Worm (Caenorhabditis elegans) whole organism, L4 larva: ENCODE results near the gene cest-8.
A peak's percentile ranks its signal among the peaks of the same experiment; 100 is the strongest.

Experiments
- F26F4.8 ChIP-seq: fragments of 200-800 bp; sonication (Bioruptor generic); conservative IDR thresholded peaks from 2 replicates; pipeline ENCODE4 v1.3.6; 2022; ENCODE audit warnings: missing genetic modification characterization, missing compliant biosample characterization
- F49E8.2 ChIP-seq: sonication (generic microtip); optimal IDR thresholded peaks from 2 replicates; lab custom pipeline; 2016; ENCODE audit warnings: missing compliant biosample characterization, mild to moderate bottlenecking, missing genetic modification characterization, borderline replicate concordance
- R02D3.7 ChIP-seq: fragments of 150-350 bp; sonication (generic microtip); optimal IDR thresholded peaks from 3 replicates; lab custom pipeline; 2014; ENCODE audit warnings: missing biosample characterization, missing genetic modification characterization
- Y75B8A.6 ChIP-seq: fragments of 200-800 bp; sonication (Bioruptor generic); IDR thresholded peaks from 2 replicates; pipeline ENCODE4 v1.3.6; 2022; ENCODE audit warnings: missing genetic modification reagents, missing genetic modification characterization, missing compliant biosample characterization
- ceh-28 ChIP-seq: fragments of 150-350 bp; optimal IDR thresholded peaks from 2 replicates; lab custom pipeline; 2014; ENCODE audit warnings: missing biosample characterization, missing genetic modification reagents, missing genetic modification characterization
- ceh-32 ChIP-seq: sonication (generic microtip); optimal IDR thresholded peaks from 2 replicates; lab custom pipeline; 2016; ENCODE audit warnings: mild to moderate bottlenecking, missing genetic modification characterization, missing compliant biosample characterization; ENCODE audit not compliant: poor library complexity
- ceh-82 ChIP-seq: sonication (generic microtip); optimal IDR thresholded peaks from 2 replicates; lab custom pipeline; 2017; ENCODE audit warnings: missing biosample characterization, missing genetic modification characterization
- daf-16 ChIP-seq, 3 experiments: sonication (generic microtip); optimal IDR thresholded peaks; 2 replicates each; lab custom pipeline; 2016 to 2017; ENCODE audit warnings: missing genetic modification characterization in 3 of 3, missing genetic modification reagents in 3 of 3, mild to moderate bottlenecking in 2 of 3, missing compliant biosample characterization in 2 of 3, missing biosample characterization in 1 of 3, moderate library complexity in 1 of 3
- daf-19 ChIP-seq: fragments of 200-800 bp; sonication (Bioruptor generic); conservative IDR thresholded peaks from 2 replicates; pipeline ENCODE4 v1.3.6; 2022; ENCODE audit warnings: missing genetic modification characterization, missing compliant biosample characterization
- daf-8 ChIP-seq: fragments of 200-800 bp; sonication (Bioruptor generic); IDR thresholded peaks from 2 replicates; pipeline ENCODE4 v1.3.6; 2022; ENCODE audit warnings: missing genetic modification characterization, missing compliant biosample characterization
- dmd-6 ChIP-seq: fragments of 200-800 bp; sonication (Bioruptor generic); IDR thresholded peaks from 2 replicates; pipeline ENCODE4 v1.3.6; 2022; ENCODE audit warnings: missing genetic modification reagents, missing genetic modification characterization, missing compliant biosample characterization
- dve-1 ChIP-seq: sonication (generic microtip); optimal IDR thresholded peaks from 2 replicates; lab custom pipeline; 2017; ENCODE audit warnings: antibody characterized with exemption, mild to moderate bottlenecking, missing genetic modification characterization, missing compliant biosample characterization; ENCODE audit not compliant: insufficient read depth
- egl-27 ChIP-seq: sonication (generic microtip); optimal IDR thresholded peaks from 3 replicates; lab custom pipeline; 2017; ENCODE audit warnings: missing biosample characterization, missing genetic modification reagents, missing genetic modification characterization
- fos-1 ChIP-seq: fragments of 150-350 bp; optimal IDR thresholded peaks from 2 replicates; lab custom pipeline; 2014; ENCODE audit warnings: missing biosample characterization, missing genetic modification characterization
- hif-1 ChIP-seq, 2 experiments: sonication (generic microtip); optimal IDR thresholded peaks; 2 replicates each; lab custom pipeline; 2016 to 2017; ENCODE audit warnings: missing compliant biosample characterization in 2 of 2, missing genetic modification characterization in 2 of 2, missing genetic modification reagents in 2 of 2, missing genotype in 2 of 2, mild to moderate bottlenecking in 1 of 2
- hlh-11 ChIP-seq: fragments of 200-800 bp; sonication (Bioruptor generic); optimal IDR thresholded peaks from 2 replicates; lab custom pipeline; 2018; ENCODE audit warnings: mild to moderate bottlenecking, missing genetic modification characterization, missing compliant biosample characterization
- hlh-30 ChIP-seq: sonication (generic microtip); optimal IDR thresholded peaks from 2 replicates; lab custom pipeline; 2017; ENCODE audit warnings: antibody characterized with exemption, mild to moderate bottlenecking, missing genetic modification characterization, missing compliant biosample characterization; ENCODE audit not compliant: insufficient read depth
- lin-15B ChIP-seq: fragments of 150-350 bp; sonication (generic microtip); optimal IDR thresholded peaks from 3 replicates; lab custom pipeline; 2014; ENCODE audit warnings: missing biosample characterization, missing genetic modification characterization
- lin-39 ChIP-seq: fragments of 150-350 bp; optimal IDR thresholded peaks from 2 replicates; lab custom pipeline; 2014; ENCODE audit warnings: missing biosample characterization, missing genetic modification reagents, missing genetic modification characterization
- lsy-2 ChIP-seq, 2 experiments: fragments of 150-350 bp in 1 of 2; sonication (generic microtip) in 1 of 2; optimal IDR thresholded peaks; 2 replicates each; lab custom pipeline; 2014 to 2017; ENCODE audit warnings: missing biosample characterization in 2 of 2, missing genetic modification characterization in 2 of 2
- madf-9 ChIP-seq: fragments of 200-800 bp; sonication (Bioruptor generic); conservative IDR thresholded peaks from 2 replicates; pipeline ENCODE4 v1.3.6; 2022; ENCODE audit warnings: missing genetic modification reagents, missing genetic modification characterization, missing compliant biosample characterization
- mep-1 ChIP-seq: fragments of 150-350 bp; sonication (generic microtip); optimal IDR thresholded peaks from 3 replicates; lab custom pipeline; 2014; ENCODE audit warnings: missing biosample characterization, missing genetic modification characterization
- mes-2 ChIP-seq: sonication (generic microtip); optimal IDR thresholded peaks from 2 replicates; lab custom pipeline; 2016; ENCODE audit warnings: missing genotype, mild to moderate bottlenecking, missing genetic modification characterization, missing compliant biosample characterization; ENCODE audit not compliant: poor library complexity, severe bottlenecking
- mxl-2 ChIP-seq: fragments of 200-800 bp; sonication (Bioruptor generic); conservative IDR thresholded peaks from 2 replicates; pipeline ENCODE4 v1.3.6; 2022; ENCODE audit warnings: missing genetic modification reagents, missing genetic modification characterization, missing compliant biosample characterization
- nhr-237 ChIP-seq: sonication (generic microtip); optimal IDR thresholded peaks from 2 replicates; lab custom pipeline; 2017; ENCODE audit warnings: missing biosample characterization, missing genetic modification characterization
- nhr-28 ChIP-seq: fragments of 150-350 bp; optimal IDR thresholded peaks from 2 replicates; lab custom pipeline; 2014; ENCODE audit warnings: missing biosample characterization, missing genetic modification characterization
- nhr-41 ChIP-seq: fragments of 200-800 bp; sonication (Bioruptor generic); IDR thresholded peaks from 2 replicates; pipeline ENCODE4 v1.3.6; 2022; ENCODE audit warnings: missing genetic modification reagents, missing genetic modification characterization, missing compliant biosample characterization
- nhr-6 ChIP-seq: fragments of 150-350 bp; optimal IDR thresholded peaks from 2 replicates; lab custom pipeline; 2014; ENCODE audit warnings: missing biosample characterization, missing genetic modification characterization
- nhr-77 ChIP-seq: fragments of 150-350 bp; optimal IDR thresholded peaks from 2 replicates; lab custom pipeline; 2014; ENCODE audit warnings: missing biosample characterization, missing genetic modification characterization
- pha-4 ChIP-seq, 2 experiments: fragments of 150-350 bp in 1 of 2; fragments of 200-800 bp in 1 of 2; sonication (Bioruptor generic) in 1 of 2; IDR thresholded peaks in 1 of 2; optimal IDR thresholded peaks in 1 of 2; 2 replicates each; pipeline versions ENCODE4 v1.3.6 to Lab custom; 2014 to 2022; ENCODE audit warnings: missing genetic modification characterization in 2 of 2, missing genetic modification reagents in 2 of 2, missing biosample characterization in 1 of 2, missing compliant biosample characterization in 1 of 2
- pqm-1 ChIP-seq: sonication (generic microtip); optimal IDR thresholded peaks from 2 replicates; lab custom pipeline; 2017; ENCODE audit warnings: missing biosample characterization, missing genetic modification characterization
- saeg-2 ChIP-seq: fragments of 200-800 bp; sonication (Bioruptor generic); IDR thresholded peaks from 2 replicates; pipeline ENCODE4 v1.3.6; 2022; ENCODE audit warnings: missing genetic modification reagents, missing genetic modification characterization, missing compliant biosample characterization
- snpc-1.2 ChIP-seq: fragments of 200-800 bp; sonication (Bioruptor generic); IDR thresholded peaks from 2 replicates; pipeline ENCODE4 v1.3.6; 2022; ENCODE audit warnings: missing genetic modification reagents, missing genetic modification characterization, missing compliant biosample characterization
- spr-3 ChIP-seq: fragments of 200-800 bp; sonication (Bioruptor generic); optimal IDR thresholded peaks from 2 replicates; lab custom pipeline; 2018; ENCODE audit warnings: mild to moderate bottlenecking, missing genetic modification characterization, missing compliant biosample characterization
- unc-62 ChIP-seq, 3 experiments: fragments of 150-350 bp in 1 of 3; sonication (generic microtip); optimal IDR thresholded peaks in 2 of 3; peaks in 1 of 3; 1 replicate in 1 of 3; 2 replicates in 2 of 3; lab custom pipeline; 2014 to 2017; ENCODE audit warnings: missing biosample characterization in 3 of 3, missing genetic modification characterization in 3 of 3, missing genetic modification reagents in 3 of 3, missing genotype in 1 of 3
- zag-1 ChIP-seq: fragments of 150-350 bp; optimal IDR thresholded peaks from 2 replicates; lab custom pipeline; 2014; ENCODE audit warnings: missing biosample characterization, missing genetic modification characterization
- ztf-11 ChIP-seq: fragments of 150-350 bp; optimal IDR thresholded peaks from 2 replicates; lab custom pipeline; 2014; ENCODE audit warnings: missing biosample characterization, missing genetic modification characterization

The cest-8 gene

ce11 chrX:12241457-12241856, 22.0 kb downstream of the cest-8 start, which contains the start of gene cest-3:
Gene cest-3, plus strand, starts transcription at chrX:12241646.
- TF ChIP-seq hif-1 (tag; optimal IDR thresholded peaks at IDR 0.05; lab: Kevin White, UChicago) (no peak), dmd-6 (GFP tag; lab: Robert Waterston, UW) (peak; percentile 51; the same call in 1 of the 2 replicates), nhr-77 (tag; lab: Kevin White, UChicago) (peak; percentile 38), daf-16 (GFP tag; optimal IDR thresholded peaks at IDR 0.05; lab: Kevin White, UChicago) (no peak), daf-16 (tag; optimal IDR thresholded peaks at IDR 0.05; lab: Kevin White, UChicago) (peak; percentile 89), dve-1 (tag; lab: Kevin White, UChicago) (peak; percentile 5), mep-1 (tag; lab: Kevin White, UChicago) (no peak), nhr-28 (tag; lab: Kevin White, UChicago) (peak; percentile 68), hlh-11 (tag; lab: Kevin White, UChicago) (peak; percentile 24), pqm-1 (tag; lab: Kevin White, UChicago) (peak; percentile 63)

ce11 chrX:12242902-12243301, 23.4 kb downstream of the cest-8 start:
- TF ChIP-seq R02D3.7 (tag; lab: Kevin White, UChicago) (no peak), hlh-30 (tag; lab: Kevin White, UChicago) (peak; percentile 47), ztf-11 (tag; lab: Kevin White, UChicago) (no peak), nhr-6 (tag; lab: Kevin White, UChicago) (no peak), F49E8.2 (no peak), hlh-11 (tag; lab: Kevin White, UChicago) (peak; percentile 42), lin-15B (tag; lab: Kevin White, UChicago) (no peak), saeg-2 (GFP tag; lab: Robert Waterston, UW) (no peak), nhr-237 (tag; lab: Kevin White, UChicago) (no peak), daf-16 (GFP tag; optimal IDR thresholded peaks at IDR 0.05; lab: Kevin White, UChicago) (no peak), daf-16 (tag; optimal IDR thresholded peaks at IDR 0.05; lab: Kevin White, UChicago) (peak; percentile 57), nhr-41 (GFP tag; lab: Robert Waterston, UW) (no peak), mxl-2 (GFP tag; lab: Robert Waterston, UW) (no peak), dve-1 (tag; lab: Kevin White, UChicago) (peak; percentile 54), lsy-2 (tag; optimal IDR thresholded peaks at IDR 0.05; lab: Kevin White, UChicago) (no peak), pha-4 (GFP tag; IDR thresholded peaks at IDR 0.05; lab: Robert Waterston, UW) (no peak), pha-4 (tag; optimal IDR thresholded peaks at IDR 0.05; lab: Kevin White, UChicago) (no peak), daf-8 (GFP tag; lab: Robert Waterston, UW) (no peak), snpc-1.2 (GFP tag; lab: Robert Waterston, UW) (no peak), nhr-77 (tag; lab: Kevin White, UChicago) (peak; percentile 49), mep-1 (tag; lab: Kevin White, UChicago) (no peak), mes-2 (tag; lab: Kevin White, UChicago) (no peak), nhr-28 (tag; lab: Kevin White, UChicago) (peak; percentile 67), dmd-6 (GFP tag; lab: Robert Waterston, UW) (peak; percentile 69)

- TF ChIP-seq unc-62 (GFP tag; optimal IDR thresholded peaks at IDR 0.05 in 1 of 2; lab: Kevin White, UChicago) (peak in 1 of 2 experiments; percentile 49), unc-62 (tag; optimal IDR thresholded peaks at IDR 0.05; lab: Kevin White, UChicago) (no peak), daf-16 (GFP tag; optimal IDR thresholded peaks at IDR 0.05; lab: Kevin White, UChicago) (peak in 1 of 2 experiments; percentile 53), daf-16 (tag; optimal IDR thresholded peaks at IDR 0.05; lab: Kevin White, UChicago) (no peak), nhr-28 (tag; lab: Kevin White, UChicago) (no peak)
- TF ChIP-seq, all 104 proteins: peak for 2
Measured at ce11 chrX:12248140-12248539, 28.7 kb downstream of the cest-8 start.

ce11 chrX:12252189-12252588, 32.7 kb downstream of the cest-8 start:
- TF ChIP-seq F49E8.2 (no peak), ceh-28 (tag; lab: Kevin White, UChicago) (no peak), spr-3 (GFP tag; lab: Kevin White, UChicago) (no peak), zag-1 (no peak), ceh-82 (tag; lab: Kevin White, UChicago) (no peak), daf-8 (GFP tag; lab: Robert Waterston, UW) (no peak), Y75B8A.6 (no peak), fos-1 (tag; lab: Kevin White, UChicago) (no peak), daf-19 (GFP tag; lab: Robert Waterston, UW) (no peak), lin-39 (tag; lab: Kevin White, UChicago) (no peak), ceh-32 (tag; lab: Kevin White, UChicago) (no peak), madf-9 (GFP tag; lab: Robert Waterston, UW) (no peak), egl-27 (tag; lab: Kevin White, UChicago) (no peak), F26F4.8 (GFP tag; lab: Robert Waterston, UW) (no peak)
